Worm (Caenorhabditis elegans) whole organism, late embryonic: ENCODE data around the gene irld-47.

Source experiments
- F13H6.1 ChIP-seq: sonication (generic microtip); optimal IDR thresholded peaks from 2 replicates; lab custom pipeline; 2016; ENCODE audit warnings: missing genetic modification characterization, missing compliant biosample characterization
- ceh-31 ChIP-seq: sonication (generic microtip); optimal IDR thresholded peaks from 2 replicates; lab custom pipeline; 2016; ENCODE audit warnings: missing genetic modification characterization, missing compliant biosample characterization
- ceh-6 ChIP-seq: fragments of 200-800 bp; sonication (Bioruptor generic); optimal IDR thresholded peaks from 2 replicates; lab custom pipeline; 2018; ENCODE audit warnings: mild to moderate bottlenecking, missing genetic modification characterization, missing compliant biosample characterization
- elt-2 ChIP-seq: sonication (generic microtip); optimal IDR thresholded peaks from 2 replicates; lab custom pipeline; 2016; ENCODE audit warnings: missing genetic modification reagents, missing genetic modification characterization, missing compliant biosample characterization
- ets-4 ChIP-seq: sonication (generic microtip); optimal IDR thresholded peaks from 2 replicates; lab custom pipeline; 2016; ENCODE audit warnings: missing genetic modification characterization, missing compliant biosample characterization
- fax-1 ChIP-seq: sonication (generic microtip); optimal IDR thresholded peaks from 2 replicates; lab custom pipeline; 2016; ENCODE audit warnings: missing genotype, missing genetic modification characterization, missing compliant biosample characterization
- lin-11 ChIP-seq: fragments of 200-800 bp; sonication (Bioruptor generic); optimal IDR thresholded peaks from 2 replicates; lab custom pipeline; 2018; ENCODE audit warnings: mild to moderate bottlenecking, missing genetic modification characterization, missing compliant biosample characterization
- nhr-11 ChIP-seq: fragments of 150-350 bp; optimal IDR thresholded peaks from 2 replicates; lab custom pipeline; 2014; ENCODE audit warnings: missing biosample characterization, missing genetic modification characterization
- pat-9 ChIP-seq: fragments of 200-800 bp; sonication (Bioruptor generic); optimal IDR thresholded peaks from 2 replicates; lab custom pipeline; 2018; ENCODE audit warnings: mild to moderate bottlenecking, missing genetic modification characterization, moderate library complexity, missing compliant biosample characterization

ce11 chrII:7806872-7807271, 15.5 kb downstream of the irld-47 start:
- TF ChIP-seq elt-2 (tag; lab: Kevin White, UChicago) (no peak), nhr-11 (tag; lab: Kevin White, UChicago) (no peak), ceh-31 (tag; lab: Kevin White, UChicago) (no peak), pat-9 (tag; lab: Kevin White, UChicago) (no peak), ceh-6 (GFP tag; lab: Kevin White, UChicago) (no peak), ets-4 (tag; lab: Kevin White, UChicago) (no peak), F13H6.1 (tag; lab: Kevin White, UChicago) (no peak), fax-1 (no peak), lin-11 (no peak)
